Fruit fly (Drosophila melanogaster) whole organism, embryonic: Measurements from ENCODE around the gene CG2691.

Experiments used
- Adf1 ChIP-seq: fragments of 200-800 bp; sonication (Bioruptor generic); IDR thresholded peaks from 2 replicates; pipeline ENCODE4 v1.3.6; 2022; ENCODE audit warnings: missing biosample characterization, missing genetic modification characterization
- Asciz ChIP-seq: fragments of 200-800 bp; sonication (Bioruptor generic); optimal IDR thresholded peaks from 2 replicates; lab custom pipeline; 2017; ENCODE audit warnings: missing biosample characterization, mild to moderate bottlenecking, missing genetic modification characterization, missing genetic modification reagents
- CG10979 ChIP-seq: fragments of 200-800 bp; sonication (Bioruptor generic); optimal IDR thresholded peaks from 2 replicates; lab custom pipeline; 2018; ENCODE audit warnings: missing biosample characterization, mild to moderate bottlenecking, missing genetic modification characterization, moderate library complexity
- CG12071 ChIP-seq: fragments of 200-800 bp; sonication (Bioruptor generic); optimal IDR thresholded peaks from 3 replicates; lab custom pipeline; 2018; ENCODE audit warnings: missing biosample characterization, mild to moderate bottlenecking, missing genetic modification characterization
- CG12744 ChIP-seq: fragments of 200-800 bp; sonication (Bioruptor generic); optimal IDR thresholded peaks from 2 replicates; lab custom pipeline; 2016; ENCODE audit warnings: missing biosample characterization, missing genetic modification characterization
- CG12769 ChIP-seq: fragments of 200-800 bp; sonication (Bioruptor generic); optimal IDR thresholded peaks from 2 replicates; lab custom pipeline; 2019; ENCODE audit warnings: missing biosample characterization, mild to moderate bottlenecking, missing genetic modification characterization, moderate library complexity
- CG13123 ChIP-seq: fragments of 200-800 bp; sonication (Bioruptor generic); optimal IDR thresholded peaks from 2 replicates; lab custom pipeline; 2016; ENCODE audit warnings: missing biosample characterization, missing genetic modification characterization
- CG14014 ChIP-seq: fragments of 200-800 bp; sonication (Bioruptor generic); IDR thresholded peaks from 2 replicates; pipeline ENCODE4 v1.3.6; 2022; ENCODE audit warnings: missing biosample characterization, missing genetic modification characterization
- CG14050 ChIP-seq: fragments of 200-800 bp; sonication (Bioruptor generic); IDR thresholded peaks from 3 replicates; pipeline ENCODE4 v1.3.6; 2022; ENCODE audit warnings: missing biosample characterization, missing genetic modification characterization
- CG14965 ChIP-seq: fragments of 200-800 bp; sonication (Bioruptor generic); optimal IDR thresholded peaks from 2 replicates; lab custom pipeline; 2016; ENCODE audit warnings: missing biosample characterization, missing genetic modification characterization, borderline replicate concordance
- CG17361 ChIP-seq: fragments of 200-800 bp; sonication (Bioruptor generic); IDR thresholded peaks from 3 replicates; pipeline ENCODE4 v1.3.6; 2022; ENCODE audit warnings: missing biosample characterization, missing genetic modification characterization
- CG17829 ChIP-seq: fragments of 200-800 bp; optimal IDR thresholded peaks from 2 replicates; lab custom pipeline; 2019; ENCODE audit warnings: missing biosample characterization, mild to moderate bottlenecking, missing genetic modification characterization, moderate library complexity
- CG2199 ChIP-seq: fragments of 200-800 bp; sonication (Bioruptor generic); IDR thresholded peaks from 3 replicates; pipeline ENCODE4 v1.3.6; 2022; ENCODE audit warnings: missing biosample characterization, missing genetic modification characterization
- CG31224 ChIP-seq: fragments of 200-800 bp; sonication (Bioruptor generic); IDR thresholded peaks from 2 replicates; pipeline ENCODE4 v1.3.6; 2022; ENCODE audit warnings: missing biosample characterization, missing genetic modification characterization
- CG3281 ChIP-seq: fragments of 200-800 bp; sonication (Bioruptor generic); optimal IDR thresholded peaks from 3 replicates; lab custom pipeline; 2017; ENCODE audit warnings: missing biosample characterization, mild to moderate bottlenecking, missing genetic modification characterization
- CG4404 ChIP-seq: fragments of 200-800 bp; sonication (Bioruptor generic); IDR thresholded peaks from 2 replicates; pipeline ENCODE4 v1.3.6; 2022; ENCODE audit warnings: missing biosample characterization, missing genetic modification characterization
- CG6272 ChIP-seq: fragments of 200-800 bp; sonication (Bioruptor generic); IDR thresholded peaks from 2 replicates; pipeline ENCODE4 v1.3.6; 2022; ENCODE audit warnings: missing biosample characterization, missing genetic modification characterization
- CG6765 ChIP-seq: fragments of 200-800 bp; sonication (Bioruptor generic); optimal IDR thresholded peaks from 3 replicates; lab custom pipeline; 2017; ENCODE audit warnings: missing biosample characterization, mild to moderate bottlenecking, missing genetic modification characterization
- CG7271 ChIP-seq: fragments of 200-800 bp; sonication (Bioruptor generic); optimal IDR thresholded peaks from 2 replicates; lab custom pipeline; 2018; ENCODE audit warnings: missing biosample characterization, mild to moderate bottlenecking, missing genetic modification characterization, moderate library complexity
- CG7839 ChIP-seq: fragments of 200-800 bp; sonication (Bioruptor generic); optimal IDR thresholded peaks from 3 replicates; lab custom pipeline; 2018; ENCODE audit warnings: missing biosample characterization, mild to moderate bottlenecking, missing genetic modification characterization, moderate library complexity
- CG8359 ChIP-seq: fragments of 200-800 bp; sonication (Bioruptor generic); optimal IDR thresholded peaks from 2 replicates; lab custom pipeline; 2017; ENCODE audit warnings: missing biosample characterization, mild to moderate bottlenecking, missing genetic modification characterization, borderline replicate concordance
- CG8924 ChIP-seq: fragments of 200-800 bp; optimal IDR thresholded peaks from 3 replicates; lab custom pipeline; 2019; ENCODE audit warnings: missing biosample characterization, mild to moderate bottlenecking, missing genetic modification characterization, moderate library complexity
- CG8944 ChIP-seq: fragments of 200-800 bp; sonication (Bioruptor generic); optimal IDR thresholded peaks from 3 replicates; lab custom pipeline; 2016; ENCODE audit warnings: missing biosample characterization, missing genetic modification characterization
- Ets65A ChIP-seq: fragments of 200-800 bp; sonication (Bioruptor generic); peaks from one replicate; lab custom pipeline; 2016; ENCODE audit warnings: missing biosample characterization, missing genetic modification characterization
- H2.0 ChIP-seq: fragments of 200-800 bp; sonication (Bioruptor generic); IDR thresholded peaks from 2 replicates; pipeline ENCODE4 v1.3.6; 2022; ENCODE audit warnings: missing biosample characterization, missing genetic modification characterization
- HLH4C ChIP-seq: fragments of 200-800 bp; sonication (Bioruptor generic); IDR thresholded peaks from 3 replicates; pipeline ENCODE4 v1.3.6; 2022; ENCODE audit warnings: missing biosample characterization, missing genetic modification characterization; ENCODE audit not compliant: partially characterized antibody
- Nf-YB ChIP-seq: fragments of 200-800 bp; sonication (Bioruptor generic); optimal IDR thresholded peaks from 3 replicates; lab custom pipeline; 2019; ENCODE audit warnings: missing biosample characterization, mild to moderate bottlenecking, missing genetic modification characterization, moderate library complexity
- Nf-YC ChIP-seq: fragments of 200-800 bp; optimal IDR thresholded peaks from 3 replicates; lab custom pipeline; 2019; ENCODE audit warnings: missing biosample characterization, mild to moderate bottlenecking, missing genetic modification characterization, moderate library complexity
- Ptx1 ChIP-seq: fragments of 200-800 bp; sonication (Bioruptor generic); IDR thresholded peaks from 2 replicates; pipeline ENCODE4 v1.3.6; 2022; ENCODE audit warnings: missing biosample characterization, missing genetic modification characterization
- TFAM ChIP-seq: fragments of 200-800 bp; sonication (Bioruptor generic); optimal IDR thresholded peaks from 2 replicates; lab custom pipeline; 2017; ENCODE audit warnings: missing biosample characterization, missing genetic modification characterization, inconsistent platforms
- Trl ChIP-seq, 3 experiments: fragments of >200 bp in 2 of 3; fragments of 200-800 bp in 1 of 3; sonication (Bioruptor generic) in 1 of 3; optimal IDR thresholded peaks; 2 replicates in 1 of 3; 3 replicates in 2 of 3; lab custom pipeline; 2016 to 2017; ENCODE audit warnings: missing biosample characterization in 1 of 3, missing genetic modification characterization in 1 of 3
- ap ChIP-seq: fragments of 200-800 bp; sonication (Bioruptor generic); IDR thresholded peaks from 2 replicates; pipeline ENCODE4 v1.3.6; 2022; ENCODE audit warnings: missing biosample characterization, missing genetic modification characterization
- ara ChIP-seq: fragments of 200-800 bp; sonication (Bioruptor generic); IDR thresholded peaks from 2 replicates; pipeline ENCODE4 v1.3.6; 2022; ENCODE audit warnings: missing biosample characterization, missing genetic modification characterization
- dimm ChIP-seq: fragments of 200-800 bp; sonication (Bioruptor generic); IDR thresholded peaks from 2 replicates; pipeline ENCODE4 v1.3.6; 2022; ENCODE audit warnings: missing biosample characterization, missing genetic modification characterization
- dmrt11E ChIP-seq: fragments of 200-800 bp; sonication (Bioruptor generic); optimal IDR thresholded peaks from 3 replicates; lab custom pipeline; 2018; ENCODE audit warnings: missing biosample characterization, mild to moderate bottlenecking, missing genetic modification characterization, moderate library complexity
- dysf ChIP-seq: fragments of 200-800 bp; sonication (Bioruptor generic); IDR thresholded peaks from 3 replicates; pipeline ENCODE4 v1.3.6; 2022; ENCODE audit warnings: missing biosample characterization, missing genetic modification characterization
- fru ChIP-seq: fragments of >200 bp; optimal IDR thresholded peaks from 2 replicates; lab custom pipeline; 2017
- her ChIP-seq: fragments of 200-800 bp; sonication (Bioruptor generic); optimal IDR thresholded peaks from 2 replicates; lab custom pipeline; 2016; ENCODE audit warnings: missing biosample characterization, missing genetic modification characterization
- jigr1 ChIP-seq: fragments of 200-800 bp; sonication (Bioruptor generic); IDR thresholded peaks from 3 replicates; pipeline ENCODE4 v1.3.6; 2022; ENCODE audit warnings: missing biosample characterization, missing genetic modification characterization
- ken ChIP-seq: fragments of 200-800 bp; sonication (Bioruptor generic); IDR thresholded peaks from 3 replicates; pipeline ENCODE4 v1.3.6; 2022; ENCODE audit warnings: missing biosample characterization, missing genetic modification characterization
- kni ChIP-seq: fragments of 200-800 bp; sonication (Bioruptor generic); optimal IDR thresholded peaks from 3 replicates; lab custom pipeline; 2017; ENCODE audit warnings: mild to moderate bottlenecking, missing biosample characterization, missing genetic modification reagents, missing genetic modification characterization
- lmd ChIP-seq: fragments of 200-800 bp; sonication (Bioruptor generic); IDR thresholded peaks from 2 replicates; pipeline ENCODE4 v1.3.6; 2022; ENCODE audit warnings: missing biosample characterization, missing genetic modification characterization
- maf-S ChIP-seq: fragments of 200-800 bp; sonication (Bioruptor generic); optimal IDR thresholded peaks from 2 replicates; lab custom pipeline; 2016; ENCODE audit warnings: missing biosample characterization, missing genetic modification characterization
- org-1 ChIP-seq: fragments of 200-800 bp; sonication (Bioruptor generic); optimal IDR thresholded peaks from 2 replicates; lab custom pipeline; 2017; ENCODE audit warnings: missing biosample characterization, missing genetic modification characterization
- prd ChIP-seq, 3 experiments: fragments of >200 bp in 2 of 3; fragments of 200-800 bp in 1 of 3; sonication (Bioruptor generic) in 1 of 3; optimal IDR thresholded peaks in 2 of 3; IDR thresholded peaks in 1 of 3; 2 replicates in 2 of 3; 3 replicates in 1 of 3; pipeline versions ENCODE4 v1.3.6 to Lab custom; 2017 to 2022; ENCODE audit warnings: missing biosample characterization in 1 of 3, missing genetic modification characterization in 1 of 3
- schlank ChIP-seq: fragments of 200-800 bp; sonication (Bioruptor generic); optimal IDR thresholded peaks from 2 replicates; lab custom pipeline; 2018; ENCODE audit warnings: missing biosample characterization, mild to moderate bottlenecking, missing genetic modification characterization
- sima ChIP-seq: fragments of 200-800 bp; sonication (Bioruptor generic); optimal IDR thresholded peaks from 2 replicates; lab custom pipeline; 2016; ENCODE audit warnings: missing biosample characterization, missing genetic modification characterization
- slp2 ChIP-seq: fragments of 200-800 bp; sonication (Bioruptor generic); optimal IDR thresholded peaks from 2 replicates; lab custom pipeline; 2016; ENCODE audit warnings: missing biosample characterization, missing genetic modification characterization
- ssp ChIP-seq: fragments of 200-800 bp; sonication (Bioruptor generic); IDR thresholded peaks from 2 replicates; pipeline ENCODE4 v1.3.6; 2022; ENCODE audit warnings: missing biosample characterization, missing genetic modification characterization
- trem ChIP-seq: fragments of 200-800 bp; optimal IDR thresholded peaks from 3 replicates; lab custom pipeline; 2019; ENCODE audit warnings: missing biosample characterization, mild to moderate bottlenecking, missing genetic modification characterization, moderate library complexity
- wdn ChIP-seq: fragments of 200-800 bp; sonication (Bioruptor generic); IDR thresholded peaks from 2 replicates; pipeline ENCODE4 v1.3.6; 2022; ENCODE audit warnings: missing biosample characterization, missing genetic modification characterization

Gene CG2691

dm6 chrX:13625888-13626578 is 1.8 kb upstream of the CG2691 start (continued):
- TF ChIP-seq CG12769 (tag; lab: Kevin White, UChicago) = peak; percentile 49
- TF ChIP-seq CG4404 = no peak
- TF ChIP-seq TFAM = no peak
- TF ChIP-seq CG17829 (tag; lab: Kevin White, UChicago) = no peak
- peak; percentile 14 for TF ChIP-seq dmrt11E
- no peak for TF ChIP-seq slp2 (GFP tag; lab: Kevin White, UChicago)
- TF ChIP-seq ssp = no peak
- no peak for TF ChIP-seq ara (GFP tag; lab: Robert Waterston, UW)
- TF ChIP-seq Asciz (GFP tag; lab: Kevin White, UChicago) = peak; percentile 49
- TF ChIP-seq wdn (GFP tag; lab: Robert Waterston, UW) = no peak
- TF ChIP-seq CG12744 = peak; percentile 15
- no peak for TF ChIP-seq HLH4C (GFP tag; lab: Robert Waterston, UW)
- TF ChIP-seq org-1 (GFP tag; lab: Kevin White, UChicago) = no peak
- peak; percentile 27 for TF ChIP-seq her
- TF ChIP-seq schlank (tag; lab: Kevin White, UChicago) = peak; percentile 67
- TF ChIP-seq CG6765 (GFP tag; lab: Kevin White, UChicago) = peak; percentile 52
- no peak for TF ChIP-seq ken (GFP tag; lab: Robert Waterston, UW)
- no peak for TF ChIP-seq ap (GFP tag; lab: Robert Waterston, UW)
- TF ChIP-seq CG2199 (GFP tag; lab: Robert Waterston, UW) = no peak
- peak; percentile 48; the same call in 1 of the 2 replicates for TF ChIP-seq CG14014 (GFP tag; lab: Robert Waterston, UW)
- TF ChIP-seq prd (optimal IDR thresholded peaks at IDR 0.05; lab: Kevin White, UChicago) = no peak
- no peak; the same call in 2 of the 3 replicates for TF ChIP-seq prd (GFP tag; IDR thresholded peaks at IDR 0.05; lab: Robert Waterston, UW)
- no peak for TF ChIP-seq H2.0 (GFP tag; lab: Robert Waterston, UW)
- TF ChIP-seq trem = no peak
- no peak for TF ChIP-seq CG17361 (GFP tag; lab: Robert Waterston, UW)
- no peak for TF ChIP-seq CG10979 (tag; lab: Kevin White, UChicago)
- TF ChIP-seq jigr1 (GFP tag; lab: Robert Waterston, UW) = no peak
- no peak for TF ChIP-seq CG14050 (GFP tag; lab: Robert Waterston, UW)
- TF ChIP-seq CG8924 = no peak
- TF ChIP-seq CG6272 (GFP tag; lab: Robert Waterston, UW) = no peak
- no peak for TF ChIP-seq Nf-YB (GFP tag; lab: Kevin White, UChicago)
- no peak for TF ChIP-seq CG8359 (GFP tag; lab: Kevin White, UChicago)
- TF ChIP-seq maf-S (GFP tag; lab: Kevin White, UChicago) = peak; percentile 24
- TF ChIP-seq sima (GFP tag; lab: Kevin White, UChicago) = no peak
- no peak for TF ChIP-seq kni (GFP tag; lab: Kevin White, UChicago)
- no peak for TF ChIP-seq CG31224 (GFP tag; lab: Robert Waterston, UW)
- TF ChIP-seq Ptx1 (GFP tag; lab: Robert Waterston, UW) = no peak
- no peak for TF ChIP-seq CG7271 (tag; lab: Kevin White, UChicago)
- no peak for TF ChIP-seq fru
- no peak for TF ChIP-seq Adf1 (GFP tag; lab: Robert Waterston, UW)
- no peak for TF ChIP-seq dimm (GFP tag; lab: Robert Waterston, UW)
- no peak for TF ChIP-seq lmd (GFP tag; lab: Robert Waterston, UW)
- TF ChIP-seq Trl (optimal IDR thresholded peaks at IDR 0.05; lab: Kevin White, UChicago) = no peak
- peak; percentile 28 for TF ChIP-seq Trl (GFP tag; optimal IDR thresholded peaks at IDR 0.05; lab: Kevin White, UChicago)
- peak; percentile 55 for TF ChIP-seq CG12071 (GFP tag; lab: Kevin White, UChicago)
- no peak for TF ChIP-seq Nf-YC (tag; lab: Kevin White, UChicago)
- no peak for TF ChIP-seq CG13123 (GFP tag; lab: Kevin White, UChicago)
- TF ChIP-seq CG8944 (GFP tag; lab: Kevin White, UChicago) = no peak
- TF ChIP-seq CG3281 (GFP tag; lab: Kevin White, UChicago) = peak; percentile 64
- no peak for TF ChIP-seq dysf
- peak; percentile 4 for TF ChIP-seq CG7839 (tag; lab: Kevin White, UChicago)
- no peak for TF ChIP-seq Ets65A (GFP tag; lab: Kevin White, UChicago)
- TF ChIP-seq CG14965 (GFP tag; lab: Kevin White, UChicago) = no peak
